Worm (Caenorhabditis elegans): ENCODE measurements around the gene ZC487.2.
A peak's percentile ranks its signal among the peaks of the same experiment; 100 is the strongest.

The ZC487.2 gene

ce11 chrV:6709050-6709683 is 13.1 kb downstream of the ZC487.2 start, which contains the start of gene dlst-1 (continued):
- TF ChIP-seq hpl-2 (GFP tag; optimal IDR thresholded peaks at IDR 0.05) (no peak), mdl-1 (tag; optimal IDR thresholded peaks at IDR 0.05) (no peak), lin-35 (GFP tag; optimal IDR thresholded peaks at IDR 0.05) (peak in 1 of 2 experiments; percentile 17), skn-1 (tag; optimal IDR thresholded peaks at IDR 0.05) (peak; percentile 50), unc-62 (GFP tag; optimal IDR thresholded peaks at IDR 0.05) (no peak), tlp-1 (tag; optimal IDR thresholded peaks at IDR 0.05) (no peak)

ce11 chrV:6706771-6707170 is 15.5 kb downstream of the ZC487.2 start, which contains the start of gene W02F12.4:
Gene W02F12.4 (minus strand): TSS chrV:6706934.
- no peak for TF ChIP-seq unc-30 (tag; optimal IDR thresholded peaks at IDR 0.05)
- no peak for TF ChIP-seq lin-15B (tag; optimal IDR thresholded peaks at IDR 0.05)
- peak; percentile 55 for TF ChIP-seq elt-2 (tag; optimal IDR thresholded peaks at IDR 0.05)
- TF ChIP-seq unc-130 (tag; optimal IDR thresholded peaks at IDR 0.05) = no peak
- TF ChIP-seq unc-86 (tag; optimal IDR thresholded peaks at IDR 0.05) = no peak
- peak; percentile 35 for TF ChIP-seq nhr-85 (tag)
- peak; percentile 53 for TF ChIP-seq blmp-1 (tag; optimal IDR thresholded peaks at IDR 0.05)
- no peak for TF ChIP-seq vab-15 (tag; optimal IDR thresholded peaks at IDR 0.05)
- no peak for TF ChIP-seq ceh-63 (GFP tag; optimal IDR thresholded peaks at IDR 0.05)
- TF ChIP-seq elt-3 (tag; optimal IDR thresholded peaks at IDR 0.05) = peak in 2 of 6 experiments; percentile 24 to 28
- no peak for TF ChIP-seq tbx-2 (tag; optimal IDR thresholded peaks at IDR 0.05)
- no peak for TF ChIP-seq hlh-17 (GFP tag; optimal IDR thresholded peaks at IDR 0.05; ENCODE audit: borderline replicate concordance)
- no peak for TF ChIP-seq ceh-88 (GFP tag; IDR thresholded peaks at IDR 0.05)
- no peak for TF ChIP-seq pax-3 (tag; optimal IDR thresholded peaks at IDR 0.05)
- TF ChIP-seq nhr-47 (tag; optimal IDR thresholded peaks at IDR 0.05) = no peak
- TF ChIP-seq nhr-12 (tag; optimal IDR thresholded peaks at IDR 0.05) = no peak
- no peak for TF ChIP-seq mep-1 (tag; optimal IDR thresholded peaks at IDR 0.05)
- no peak for TF ChIP-seq F16B12.6 (tag; optimal IDR thresholded peaks at IDR 0.05)
- TF ChIP-seq efl-3 (GFP tag; optimal IDR thresholded peaks at IDR 0.05) = no peak
- no peak for TF ChIP-seq nhr-237 (tag; optimal IDR thresholded peaks at IDR 0.05)
- no peak for TF ChIP-seq dsc-1 (tag; optimal IDR thresholded peaks at IDR 0.05)
- no peak for TF ChIP-seq ceh-90 (tag; optimal IDR thresholded peaks at IDR 0.05)
- no peak for TF ChIP-seq ets-5 (GFP tag; IDR thresholded peaks at IDR 0.05)
- no peak for TF ChIP-seq snpc-4 (tag; optimal IDR thresholded peaks at IDR 0.05)

ce11 chrV:6705367-6705766 is 16.9 kb downstream of the ZC487.2 start:
- TF ChIP-seq ztf-11 (tag; optimal IDR thresholded peaks at IDR 0.05) (no peak), nhr-90 (tag; optimal IDR thresholded peaks at IDR 0.05; ENCODE audit: poor library complexity) (no peak), pag-3 (tag; optimal IDR thresholded peaks at IDR 0.05; ENCODE audit: borderline replicate concordance, insufficient read depth) (no peak), mab-9 (GFP tag; IDR thresholded peaks at IDR 0.05) (no peak), unc-62 (GFP tag; optimal IDR thresholded peaks at IDR 0.05) (no peak), hpl-2 (GFP tag; optimal IDR thresholded peaks at IDR 0.05) (no peak)

ce11 chrV:6704482-6704881 is 17.8 kb downstream of the ZC487.2 start:
- TF ChIP-seq sptf-1 (tag; optimal IDR thresholded peaks at IDR 0.05) (no peak), jun-1 (tag; optimal IDR thresholded peaks at IDR 0.05) (no peak), lin-13 (GFP tag; optimal IDR thresholded peaks at IDR 0.05) (no peak), unc-98 (GFP tag; IDR thresholded peaks at IDR 0.05) (no peak), nhr-71 (tag; optimal IDR thresholded peaks at IDR 0.05) (no peak), sup-37 (GFP tag; optimal IDR thresholded peaks at IDR 0.05) (no peak), ceh-88 (GFP tag; IDR thresholded peaks at IDR 0.05) (no peak), snpc-4 (tag; optimal IDR thresholded peaks at IDR 0.05) (no peak), pax-3 (tag; optimal IDR thresholded peaks at IDR 0.05) (no peak), tbx-2 (tag; optimal IDR thresholded peaks at IDR 0.05) (no peak), ztf-4 (tag; optimal IDR thresholded peaks at IDR 0.05) (no peak), nhr-76 (tag; optimal IDR thresholded peaks at IDR 0.05) (no peak), fos-1 (tag; optimal IDR thresholded peaks at IDR 0.05) (no peak), fkh-8 (tag; optimal IDR thresholded peaks at IDR 0.05) (no peak), elt-2 (tag; optimal IDR thresholded peaks at IDR 0.05) (no peak), irx-1 (tag; optimal IDR thresholded peaks at IDR 0.05) (no peak), vab-15 (tag; optimal IDR thresholded peaks at IDR 0.05) (no peak), hlh-4 (tag; optimal IDR thresholded peaks at IDR 0.05) (no peak)
